Worm (Caenorhabditis elegans): Measurements from ENCODE around the gene Y2H9A.6.
A peak's percentile ranks its signal among the peaks of the same experiment; 100 is the strongest.

Y2H9A.6 gene

ce11 chrV:13468190-13468765 is 24.6 kb downstream of the Y2H9A.6 start, which contains the start of the genes F25H9.6 and F25H9.7 (continued):
- TF ChIP-seq lin-39 (tag; optimal IDR thresholded peaks at IDR 0.05) (peak; percentile 52), mef-2 (tag; optimal IDR thresholded peaks at IDR 0.05) (peak; percentile 52), hlh-4 (tag; optimal IDR thresholded peaks at IDR 0.05) (peak; percentile 87), nhr-90 (tag; optimal IDR thresholded peaks at IDR 0.05; ENCODE audit: poor library complexity) (peak; percentile 98), fkh-8 (tag; optimal IDR thresholded peaks at IDR 0.05) (peak; percentile 96), nhr-77 (tag; optimal IDR thresholded peaks at IDR 0.05) (peak; percentile 41), lin-35 (GFP tag; optimal IDR thresholded peaks at IDR 0.05) (peak; percentile 63 to 84), hlh-17 (GFP tag; optimal IDR thresholded peaks at IDR 0.05; ENCODE audit: borderline replicate concordance) (peak; percentile 76), blmp-1 (tag; optimal IDR thresholded peaks at IDR 0.05) (peak; percentile 60), zip-4 (GFP tag; optimal IDR thresholded peaks at IDR 0.05) (peak; percentile 71), fkh-4 (tag; optimal IDR thresholded peaks at IDR 0.05; ENCODE audit: borderline replicate concordance) (peak; percentile 100), egl-13 (tag; optimal IDR thresholded peaks at IDR 0.05) (peak; percentile 94), lin-13 (GFP tag; optimal IDR thresholded peaks at IDR 0.05) (peak; percentile 85), nhr-85 (tag) (peak; percentile 97), nhr-11 (tag; optimal IDR thresholded peaks at IDR 0.05) (peak; percentile 39), nhr-71 (tag; optimal IDR thresholded peaks at IDR 0.05) (peak; percentile 96), mep-1 (tag; optimal IDR thresholded peaks at IDR 0.05) (peak; percentile 89), efl-3 (GFP tag; optimal IDR thresholded peaks at IDR 0.05) (peak; percentile 88), ama-1 (optimal IDR thresholded peaks at IDR 0.05) (no peak), ceh-8 (GFP tag; optimal IDR thresholded peaks at IDR 0.05) (peak; percentile 93), sox-4 (tag; optimal IDR thresholded peaks at IDR 0.05) (peak; percentile 97), grh-1 (GFP tag; IDR thresholded peaks at IDR 0.05) (peak; percentile 85), rnt-1 (tag; optimal IDR thresholded peaks at IDR 0.05) (peak; percentile 100), pax-3 (tag; optimal IDR thresholded peaks at IDR 0.05) (peak; percentile 100), dsc-1 (tag; optimal IDR thresholded peaks at IDR 0.05) (peak; percentile 97), nhr-20 (tag; optimal IDR thresholded peaks at IDR 0.05) (peak; percentile 94), unc-62 (GFP tag; optimal IDR thresholded peaks at IDR 0.05) (no peak), dpl-1 (GFP tag; optimal IDR thresholded peaks at IDR 0.05) (peak; percentile 70 to 85 (median 79)), unc-86 (tag; optimal IDR thresholded peaks at IDR 0.05) (peak; percentile 88), snu-23 (GFP tag; optimal IDR thresholded peaks at IDR 0.05) (peak; percentile 95), C04F5.9 (tag; optimal IDR thresholded peaks at IDR 0.05) (peak; percentile 93), nhr-28 (tag; optimal IDR thresholded peaks at IDR 0.05) (no peak)

DNA sequence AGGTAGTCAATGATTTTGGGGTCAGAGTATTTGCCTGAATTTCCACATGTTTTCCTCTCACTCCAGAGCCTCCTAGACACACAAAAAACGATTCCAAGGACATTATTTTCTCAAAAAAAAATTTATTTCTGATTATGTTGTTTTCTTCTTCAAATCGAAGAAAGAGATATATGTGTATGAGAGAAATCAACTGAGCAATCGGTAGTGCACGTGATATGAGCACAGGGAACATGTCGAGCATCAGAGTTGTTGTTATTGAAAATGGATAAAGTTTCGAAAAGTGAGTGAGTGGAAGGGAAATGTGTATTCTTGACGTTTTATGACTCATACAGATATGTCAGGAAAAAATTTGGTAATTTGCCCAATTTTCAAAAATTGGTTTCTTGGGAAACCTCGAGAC is 28.4 kb downstream of the Y2H9A.6 start:
- TF ChIP-seq snu-23 (GFP tag; optimal IDR thresholded peaks at IDR 0.05) = peak; percentile 29
- TF ChIP-seq nhr-19 (GFP tag; conservative IDR thresholded peaks at IDR 0.05) = peak; percentile 43
- TF ChIP-seq unc-98 (GFP tag; IDR thresholded peaks at IDR 0.05) = no peak
- peak; percentile 35 to 47 for TF ChIP-seq lsy-2 (tag; optimal IDR thresholded peaks at IDR 0.05)
- TF ChIP-seq lin-15B (tag; optimal IDR thresholded peaks at IDR 0.05) = no peak
- peak; percentile 61 for TF ChIP-seq rnt-1 (tag; optimal IDR thresholded peaks at IDR 0.05)
- peak; percentile 54 for TF ChIP-seq lin-14 (GFP tag; optimal IDR thresholded peaks at IDR 0.05)
- no peak for TF ChIP-seq efl-1 (optimal IDR thresholded peaks at IDR 0.05)
- peak in 1 of 2 experiments; percentile 39 for TF ChIP-seq efl-1 (GFP tag; optimal IDR thresholded peaks at IDR 0.05 in 1 of 2)
- peak; percentile 21 for TF ChIP-seq unc-130 (tag; optimal IDR thresholded peaks at IDR 0.05)
- peak; percentile 60 for TF ChIP-seq nhr-71 (tag; optimal IDR thresholded peaks at IDR 0.05)

ce11 chrV:13473467-13473866 is 29.8 kb downstream of the Y2H9A.6 start, which contains the start of gene T10G3.1:
TSS of gene T10G3.1 (minus strand) at chrV:13473679.
- TF ChIP-seq F16B12.6 (tag; optimal IDR thresholded peaks at IDR 0.05) (no peak), fos-1 (tag; optimal IDR thresholded peaks at IDR 0.05) (no peak), swsn-7 (tag; optimal IDR thresholded peaks at IDR 0.05) (no peak), nhr-77 (tag; optimal IDR thresholded peaks at IDR 0.05) (no peak), ceh-88 (GFP tag; IDR thresholded peaks at IDR 0.05) (no peak), aha-1 (tag; optimal IDR thresholded peaks at IDR 0.05) (no peak), ces-1 (GFP tag; optimal IDR thresholded peaks at IDR 0.05) (no peak), aly-2 (tag; optimal IDR thresholded peaks at IDR 0.05) (no peak), alr-1 (tag; optimal IDR thresholded peaks at IDR 0.05; ENCODE audit: borderline replicate concordance) (no peak), lin-15B (tag; optimal IDR thresholded peaks at IDR 0.05) (no peak), rnt-1 (tag; optimal IDR thresholded peaks at IDR 0.05) (peak; percentile 75), C16A3.4 (tag; optimal IDR thresholded peaks at IDR 0.05) (no peak), mep-1 (tag; optimal IDR thresholded peaks at IDR 0.05) (no peak), sup-37 (GFP tag; optimal IDR thresholded peaks at IDR 0.05) (no peak), pax-3 (tag; optimal IDR thresholded peaks at IDR 0.05) (no peak), nhr-20 (tag; optimal IDR thresholded peaks at IDR 0.05) (peak; percentile 31), blmp-1 (tag; optimal IDR thresholded peaks at IDR 0.05) (no peak), dsc-1 (tag; optimal IDR thresholded peaks at IDR 0.05) (no peak), ceh-8 (GFP tag; optimal IDR thresholded peaks at IDR 0.05) (no peak), sox-4 (tag; optimal IDR thresholded peaks at IDR 0.05) (no peak)
